Fruit fly (Drosophila melanogaster) whole organism: ENCODE measurements around the gene salr.

ENCODE experiments used
- CG8478 ChIP-seq: fragments of >200 bp; optimal IDR thresholded peaks from 2 replicates; lab custom pipeline; 2018; ENCODE audit warnings: inconsistent platforms
- Dll ChIP-seq: fragments of >200 bp; optimal IDR thresholded peaks from 2 replicates; lab custom pipeline; 2017
- EcR ChIP-seq, 2 experiments: fragments of >200 bp; optimal IDR thresholded peaks; 2 replicates each; lab custom pipeline; 2017; ENCODE audit warnings: missing biosample characterization in 2 of 2, missing genetic modification characterization in 2 of 2, missing genetic modification reagents in 2 of 2
- pan ChIP-seq: fragments of >200 bp; optimal IDR thresholded peaks from 2 replicates; lab custom pipeline; 2017
- psq ChIP-seq: fragments of >200 bp; optimal IDR thresholded peaks from 2 replicates; lab custom pipeline; 2017
- usp ChIP-seq: fragments of >200 bp; optimal IDR thresholded peaks from 2 replicates; lab custom pipeline; 2017; ENCODE audit warnings: missing biosample characterization, missing genetic modification characterization, mixed read lengths

Gene salr

DNA sequence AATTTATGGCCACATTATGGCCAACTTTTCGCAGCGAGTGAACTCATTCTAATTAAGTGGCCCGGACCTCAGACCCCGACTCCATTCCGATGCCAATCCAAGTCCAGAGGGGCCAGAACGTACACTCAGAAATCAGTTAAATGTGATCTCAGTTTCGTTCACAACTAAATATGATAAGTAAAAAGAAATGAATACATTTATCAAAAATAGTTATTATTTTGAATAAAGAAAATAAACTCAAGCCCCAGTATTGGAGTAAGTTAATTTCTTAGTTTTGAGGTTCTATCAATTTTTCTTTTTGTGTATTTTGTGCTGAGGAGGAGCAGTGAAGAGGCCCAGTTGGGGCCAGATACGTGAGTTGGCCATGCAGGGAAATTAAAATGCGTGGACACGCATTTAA lies 37.0 kb downstream of the salr start:
- no peak for TF ChIP-seq CG8478 (lab: Kevin White, UChicago)
- no peak for TF ChIP-seq pan
- no peak for TF ChIP-seq EcR (GFP tag; optimal IDR thresholded peaks at IDR 0.05; lab: Kevin White, UChicago)
- no peak for TF ChIP-seq Dll (lab: Kevin White, UChicago)
- no peak for TF ChIP-seq psq (lab: Kevin White, UChicago)
- no peak for TF ChIP-seq usp (GFP tag; lab: Kevin White, UChicago)

- TF ChIP-seq Dll (lab: Kevin White, UChicago) (no peak), usp (GFP tag; lab: Kevin White, UChicago) (no peak), pan (no peak), CG8478 (lab: Kevin White, UChicago) (no peak), psq (lab: Kevin White, UChicago) (no peak), EcR (GFP tag; optimal IDR thresholded peaks at IDR 0.05; lab: Kevin White, UChicago) (no peak)
Observed at dm6 chr2L:11396157-11396876, 37.6 kb downstream of the salr start.

DNA sequence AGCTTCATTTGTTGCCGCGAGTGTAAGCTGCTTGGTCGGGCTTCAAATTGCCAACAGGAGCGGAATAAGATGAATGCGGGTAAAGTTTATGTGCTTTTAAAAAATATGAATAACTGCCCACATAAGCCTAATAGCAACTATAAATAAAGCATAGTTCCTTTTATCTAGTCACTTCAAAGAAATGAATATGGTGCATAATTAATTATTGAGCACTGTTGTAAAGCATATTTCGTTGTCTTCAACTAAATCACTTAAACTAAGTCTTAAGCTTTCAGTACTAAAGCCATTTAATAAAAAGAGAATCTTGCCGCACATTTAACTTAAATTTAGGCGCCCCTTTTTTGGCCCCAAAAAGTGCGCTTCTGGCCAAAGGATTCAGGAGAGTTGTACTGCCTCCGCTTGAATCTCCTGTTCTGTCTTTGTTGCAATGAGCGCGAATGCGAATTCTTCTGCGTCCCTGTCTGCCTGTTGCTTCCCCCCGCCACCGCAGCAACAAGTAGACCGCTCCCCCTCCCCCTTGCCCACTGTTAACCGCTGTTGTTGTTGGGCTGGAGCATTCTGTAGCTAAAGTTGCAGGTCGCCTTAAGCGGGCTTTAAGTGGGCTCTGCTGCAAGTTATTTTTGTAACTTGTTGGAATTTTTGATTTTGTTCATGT lies 40.9 kb downstream of the salr start:
- TF ChIP-seq psq (lab: Kevin White, UChicago) (no peak), pan (no peak), EcR (GFP tag; optimal IDR thresholded peaks at IDR 0.05; lab: Kevin White, UChicago) (no peak)

DNA sequence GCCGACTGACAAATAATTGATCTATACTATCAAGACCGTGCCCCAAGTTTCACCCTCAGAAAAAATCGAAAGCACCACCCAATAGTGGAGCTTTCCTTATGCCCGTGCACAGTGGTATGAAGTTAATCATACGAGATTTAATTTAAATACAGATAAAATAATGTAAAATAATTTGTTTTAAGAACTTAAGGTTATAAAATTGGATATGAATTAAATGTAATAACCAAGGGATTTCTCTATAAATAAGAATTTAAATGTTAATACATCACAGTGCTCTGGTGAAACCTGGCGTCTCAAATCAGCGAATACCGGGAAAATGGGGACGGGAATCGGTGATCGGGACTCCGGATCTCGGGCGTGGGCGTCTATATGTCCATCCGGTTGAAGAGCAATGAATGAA lies 44.4 kb downstream of the salr start:
- no peak for TF ChIP-seq Dll (lab: Kevin White, UChicago)
- TF ChIP-seq usp (GFP tag; lab: Kevin White, UChicago): no peak
- no peak for TF ChIP-seq pan
- no peak for TF ChIP-seq EcR (GFP tag; optimal IDR thresholded peaks at IDR 0.05; lab: Kevin White, UChicago)
- no peak for TF ChIP-seq psq (lab: Kevin White, UChicago)
- TF ChIP-seq CG8478 (lab: Kevin White, UChicago): no peak

- TF ChIP-seq Dll (lab: Kevin White, UChicago) (no peak), EcR (GFP tag; optimal IDR thresholded peaks at IDR 0.05; lab: Kevin White, UChicago) (no peak), usp (GFP tag; lab: Kevin White, UChicago) (no peak), CG8478 (lab: Kevin White, UChicago) (no peak), psq (lab: Kevin White, UChicago) (no peak), pan (no peak)
Observed at dm6 chr2L:11405514-11405913, 46.8 kb downstream of the salr start.

DNA sequence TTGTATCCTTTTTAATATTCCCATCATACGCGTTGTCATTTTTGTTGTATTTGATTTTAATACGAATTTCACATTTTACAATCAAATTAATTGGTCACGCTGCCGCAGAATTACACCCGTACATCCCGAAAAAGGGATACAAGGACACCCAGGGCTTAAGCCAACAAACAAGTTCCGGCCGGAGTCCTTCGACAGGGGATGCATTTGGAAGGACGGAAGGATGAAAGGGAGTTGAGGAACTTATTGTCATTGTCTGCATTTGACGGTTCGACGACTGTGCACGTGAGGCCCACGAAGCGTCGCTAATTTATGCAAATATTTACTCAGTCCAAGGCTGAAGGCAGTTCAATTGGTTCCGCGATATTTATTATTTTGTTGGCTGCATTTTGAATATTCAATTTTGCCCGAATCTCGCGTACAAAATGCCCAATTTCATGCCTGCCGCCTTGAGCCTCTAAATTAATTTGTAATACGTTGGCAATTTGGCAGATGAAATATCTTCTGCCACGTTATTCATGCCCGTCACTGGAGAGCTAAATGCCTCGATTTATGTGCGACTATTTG lies 55.5 kb downstream of the salr start:
- TF ChIP-seq psq (lab: Kevin White, UChicago) (no peak), usp (GFP tag; lab: Kevin White, UChicago) (no peak), Dll (lab: Kevin White, UChicago) (no peak)

- TF ChIP-seq EcR (GFP tag; optimal IDR thresholded peaks at IDR 0.05; lab: Kevin White, UChicago) (no peak), Dll (lab: Kevin White, UChicago) (no peak), psq (lab: Kevin White, UChicago) (no peak), CG8478 (lab: Kevin White, UChicago) (no peak), pan (no peak), usp (GFP tag; lab: Kevin White, UChicago) (no peak)
Observed at dm6 chr2L:11417502-11417901, 58.8 kb downstream of the salr start.

- TF ChIP-seq EcR (GFP tag; optimal IDR thresholded peaks at IDR 0.05; lab: Kevin White, UChicago) (no peak), usp (GFP tag; lab: Kevin White, UChicago) (no peak), psq (lab: Kevin White, UChicago) (no peak), CG8478 (lab: Kevin White, UChicago) (no peak), Dll (lab: Kevin White, UChicago) (no peak), pan (no peak)
Observed at dm6 chr2L:11418721-11419120, 60.0 kb downstream of the salr start.
